Fruit fly (Drosophila melanogaster): ENCODE measurements around the gene CG16758.

DNA sequence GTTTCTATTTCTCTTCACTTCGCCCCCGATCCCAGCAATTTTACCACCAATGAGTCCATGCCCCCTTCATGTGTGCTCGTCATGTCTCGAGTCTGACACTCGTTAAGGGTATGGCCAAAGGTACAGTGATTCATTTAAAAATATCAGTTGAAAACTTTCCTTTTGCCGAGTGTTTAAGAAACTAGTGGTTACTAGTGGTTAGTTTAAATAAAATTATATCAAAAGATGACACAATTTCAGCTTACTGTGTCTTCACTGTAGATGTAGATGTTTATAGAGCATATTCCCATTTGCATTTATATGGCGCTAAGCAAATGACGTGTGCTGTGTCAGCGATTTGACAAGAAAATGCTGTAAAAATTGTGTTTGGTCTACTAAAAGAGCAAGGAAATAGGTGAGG lies 29.0 kb upstream of the CG16758 start:
- TF ChIP-seq h (GFP tag; optimal IDR thresholded peaks at IDR 0.05): no peak
- no peak for TF ChIP-seq sv (GFP tag; optimal IDR thresholded peaks at IDR 0.05)
- no peak for TF ChIP-seq rgr (GFP tag; optimal IDR thresholded peaks at IDR 0.05)
- no peak for TF ChIP-seq fru (GFP tag; optimal IDR thresholded peaks at IDR 0.05)
- TF ChIP-seq Hr83 (GFP tag; optimal IDR thresholded peaks at IDR 0.05; ENCODE audit: poor library complexity, severe bottlenecking): no peak
- no peak for TF ChIP-seq OdsH (GFP tag; optimal IDR thresholded peaks at IDR 0.05)
- no peak for TF ChIP-seq woc (GFP tag; optimal IDR thresholded peaks at IDR 0.05)
- no peak for TF ChIP-seq usp (GFP tag; optimal IDR thresholded peaks at IDR 0.05)
- TF ChIP-seq CG32264 (GFP tag; optimal IDR thresholded peaks at IDR 0.05): no peak
- no peak for TF ChIP-seq Myc (optimal IDR thresholded peaks at IDR 0.05)
- no peak for TF ChIP-seq Hr78 (GFP tag; optimal IDR thresholded peaks at IDR 0.05)
- no peak for TF ChIP-seq CrebA (GFP tag; optimal IDR thresholded peaks at IDR 0.05; ENCODE audit: borderline replicate concordance)
- TF ChIP-seq Abd-B (GFP tag; optimal IDR thresholded peaks at IDR 0.05): no peak

Data from whole organism, wandering third instar larva.